Fruit fly (Drosophila melanogaster) whole organism, adult: ENCODE measurements around the gene MTF-1.

ENCODE experiments used
- Hr96 ChIP-seq: fragments of 200-800 bp; sonication (Bioruptor generic); optimal IDR thresholded peaks from 2 replicates; lab custom pipeline; 2016; ENCODE audit warnings: missing biosample characterization, missing genetic modification characterization
- cic ChIP-seq: fragments of 200-800 bp; sonication (Bioruptor generic); optimal IDR thresholded peaks from 2 replicates; lab custom pipeline; 2017; ENCODE audit warnings: missing biosample characterization, mild to moderate bottlenecking, missing genetic modification characterization, moderate library complexity
- kay ChIP-seq: fragments of 200-800 bp; sonication (Bioruptor generic); peaks from one replicate; lab custom pipeline; 2016; ENCODE audit warnings: missing biosample characterization, missing genetic modification characterization, borderline replicate concordance
- ovo ChIP-seq: fragments of 200-800 bp; sonication (Bioruptor generic); optimal IDR thresholded peaks from 2 replicates; lab custom pipeline; 2016; ENCODE audit warnings: missing biosample characterization, missing genetic modification characterization

- no peak for TF ChIP-seq kay (GFP tag; lab: Kevin White, UChicago)
- TF ChIP-seq ovo (GFP tag; lab: Kevin White, UChicago), result no peak
- no peak for TF ChIP-seq Hr96 (GFP tag; lab: Kevin White, UChicago)
- peak; percentile 77 for TF ChIP-seq cic (GFP tag; lab: Kevin White, UChicago)
These were observed 6.2 kb upstream of the MTF-1 start for dm6 chr3L:9423757-9424527.
